Fruit fly (Drosophila melanogaster) whole organism, prepupa: ENCODE measurements around the gene Trf2.

Source experiments
- CG10631 ChIP-seq: fragments of 200-800 bp; sonication (Bioruptor generic); optimal IDR thresholded peaks from 2 replicates; lab custom pipeline; 2016; ENCODE audit warnings: missing biosample characterization, missing genetic modification characterization
- CG10669 ChIP-seq: fragments of 200-800 bp; sonication (Bioruptor generic); optimal IDR thresholded peaks from 3 replicates; lab custom pipeline; 2018; ENCODE audit warnings: missing biosample characterization, mild to moderate bottlenecking, missing genetic modification characterization, moderate library complexity
- CG11294 ChIP-seq: fragments of 200-800 bp; sonication (Bioruptor generic); IDR thresholded peaks from 2 replicates; pipeline ENCODE4 v1.3.6; 2022; ENCODE audit warnings: missing biosample characterization, missing genetic modification characterization
- CG11762 ChIP-seq: fragments of 200-800 bp; sonication (Bioruptor generic); optimal IDR thresholded peaks from 3 replicates; lab custom pipeline; 2016; ENCODE audit warnings: missing biosample characterization, missing genetic modification characterization; ENCODE audit not compliant: insufficient read depth
- CG11902 ChIP-seq: fragments of 200-800 bp; sonication (Bioruptor generic); optimal IDR thresholded peaks from 3 replicates; lab custom pipeline; 2016; ENCODE audit warnings: missing biosample characterization, missing genetic modification characterization
- CG15336 ChIP-seq: fragments of 200-800 bp; sonication (Bioruptor generic); IDR thresholded peaks from 2 replicates; pipeline ENCODE4 v1.3.6; 2022; ENCODE audit warnings: missing biosample characterization, missing genetic modification characterization
- CG1621 ChIP-seq: fragments of 200-800 bp; sonication (Bioruptor generic); optimal IDR thresholded peaks from 3 replicates; lab custom pipeline; 2018; ENCODE audit warnings: missing biosample characterization, mild to moderate bottlenecking, missing genetic modification characterization
- CG16779 ChIP-seq: fragments of 200-800 bp; sonication (Bioruptor generic); optimal IDR thresholded peaks from 3 replicates; lab custom pipeline; 2017; ENCODE audit warnings: missing biosample characterization, mild to moderate bottlenecking, missing genetic modification characterization
- CG3032 ChIP-seq: fragments of 200-800 bp; optimal IDR thresholded peaks from 2 replicates; lab custom pipeline; 2019; ENCODE audit warnings: missing biosample characterization, mild to moderate bottlenecking, missing genetic modification characterization, moderate library complexity
- CG32006 ChIP-seq: fragments of 200-800 bp; sonication (Bioruptor generic); optimal IDR thresholded peaks from 3 replicates; lab custom pipeline; 2017; ENCODE audit warnings: missing biosample characterization, mild to moderate bottlenecking, missing genetic modification characterization
- CG34406 ChIP-seq: fragments of 200-800 bp; sonication (Bioruptor generic); optimal IDR thresholded peaks from 3 replicates; lab custom pipeline; 2016; ENCODE audit warnings: missing biosample characterization, missing genetic modification characterization
- CG3919 ChIP-seq: fragments of 200-800 bp; sonication (Bioruptor generic); optimal IDR thresholded peaks from 3 replicates; lab custom pipeline; 2016; ENCODE audit warnings: missing biosample characterization, missing genetic modification characterization
- CG4318 ChIP-seq: fragments of 200-800 bp; sonication (Bioruptor generic); optimal IDR thresholded peaks from 3 replicates; lab custom pipeline; 2017; ENCODE audit warnings: missing biosample characterization, mild to moderate bottlenecking, missing genetic modification characterization
- CG6163 ChIP-seq: fragments of 200-800 bp; sonication (Bioruptor generic); IDR thresholded peaks from 3 replicates; pipeline ENCODE4 v1.3.6; 2022; ENCODE audit warnings: missing biosample characterization, missing genetic modification characterization
- CG6854 ChIP-seq: fragments of 200-800 bp; sonication (Bioruptor generic); optimal IDR thresholded peaks from 2 replicates; lab custom pipeline; 2017; ENCODE audit warnings: missing biosample characterization, mild to moderate bottlenecking, missing genetic modification characterization
- CG8319 ChIP-seq: fragments of 200-800 bp; sonication (Bioruptor generic); optimal IDR thresholded peaks from 3 replicates; lab custom pipeline; 2016; ENCODE audit warnings: missing biosample characterization, missing genetic modification characterization
- CG8632 ChIP-seq: fragments of 200-800 bp; sonication (Bioruptor generic); optimal IDR thresholded peaks from 3 replicates; lab custom pipeline; 2016; ENCODE audit warnings: missing biosample characterization, missing genetic modification characterization
- CG9139 ChIP-seq: fragments of 200-800 bp; sonication (Bioruptor generic); optimal IDR thresholded peaks from 3 replicates; lab custom pipeline; 2017; ENCODE audit warnings: missing biosample characterization, mild to moderate bottlenecking, missing genetic modification characterization
- Eip75B ChIP-seq: fragments of 200-800 bp; sonication (Bioruptor generic); optimal IDR thresholded peaks from 3 replicates; lab custom pipeline; 2016; ENCODE audit warnings: missing biosample characterization, missing genetic modification characterization
- Eip78C ChIP-seq: fragments of 200-800 bp; sonication (Bioruptor generic); peaks from one replicate; lab custom pipeline; 2016; ENCODE audit warnings: missing biosample characterization, missing genetic modification characterization
- Eip93F ChIP-seq: fragments of 200-800 bp; sonication (Bioruptor generic); optimal IDR thresholded peaks from 2 replicates; lab custom pipeline; 2016; ENCODE audit warnings: missing biosample characterization, mild to moderate bottlenecking, missing genetic modification characterization
- Ets21C ChIP-seq: fragments of 200-800 bp; sonication (Bioruptor generic); optimal IDR thresholded peaks from 3 replicates; lab custom pipeline; 2016; ENCODE audit warnings: missing biosample characterization, missing genetic modification characterization
- Ets96B ChIP-seq: fragments of 200-800 bp; optimal IDR thresholded peaks from 2 replicates; lab custom pipeline; 2019; ENCODE audit warnings: missing biosample characterization, mild to moderate bottlenecking, missing genetic modification characterization, moderate library complexity
- Hr38 ChIP-seq: sonication (Bioruptor generic); optimal IDR thresholded peaks from 2 replicates; lab custom pipeline; 2016; ENCODE audit warnings: missing biosample characterization, missing genetic modification characterization
- Hr4 ChIP-seq: fragments of 200-800 bp; sonication (Bioruptor generic); optimal IDR thresholded peaks from 3 replicates; lab custom pipeline; 2016; ENCODE audit warnings: missing biosample characterization, missing genetic modification characterization
- Lpt ChIP-seq: fragments of 200-800 bp; sonication (Bioruptor generic); optimal IDR thresholded peaks from 3 replicates; lab custom pipeline; 2016; ENCODE audit warnings: missing biosample characterization, missing genetic modification characterization
- Met ChIP-seq: fragments of 200-800 bp; sonication (Bioruptor generic); optimal IDR thresholded peaks from 3 replicates; lab custom pipeline; 2016; ENCODE audit warnings: missing biosample characterization, missing genetic modification characterization
- OdsH ChIP-seq: fragments of 200-800 bp; sonication (Bioruptor generic); optimal IDR thresholded peaks from 3 replicates; lab custom pipeline; 2016; ENCODE audit warnings: missing biosample characterization, missing genetic modification characterization
- Smox ChIP-seq: fragments of 200-800 bp; sonication (Bioruptor generic); optimal IDR thresholded peaks from 3 replicates; lab custom pipeline; 2016; ENCODE audit warnings: missing biosample characterization, missing genetic modification characterization
- Sox102F ChIP-seq: fragments of 200-800 bp; sonication (Bioruptor generic); optimal IDR thresholded peaks from 2 replicates; lab custom pipeline; 2016; ENCODE audit warnings: missing biosample characterization, mild to moderate bottlenecking, missing genetic modification characterization
- Sox14 ChIP-seq: fragments of 200-800 bp; sonication (Bioruptor generic); optimal IDR thresholded peaks from 3 replicates; lab custom pipeline; 2016; ENCODE audit warnings: missing biosample characterization, missing genetic modification characterization
- achi ChIP-seq: fragments of 200-800 bp; sonication (Bioruptor generic); optimal IDR thresholded peaks from 3 replicates; lab custom pipeline; 2016; ENCODE audit warnings: missing biosample characterization, missing genetic modification characterization
- acj6 ChIP-seq: fragments of 200-800 bp; sonication (Bioruptor generic); optimal IDR thresholded peaks from 3 replicates; lab custom pipeline; 2016; ENCODE audit warnings: missing biosample characterization, missing genetic modification characterization
- dac ChIP-seq: fragments of 200-800 bp; sonication (Bioruptor generic); optimal IDR thresholded peaks from 2 replicates; lab custom pipeline; 2017; ENCODE audit warnings: missing biosample characterization, mild to moderate bottlenecking, missing genetic modification characterization
- eg ChIP-seq: fragments of 200-800 bp; sonication (Bioruptor generic); IDR thresholded peaks from 3 replicates; pipeline ENCODE4 v1.3.6; 2022; ENCODE audit warnings: missing biosample characterization, missing genetic modification characterization
- fd59A ChIP-seq: fragments of 200-800 bp; sonication (Bioruptor generic); optimal IDR thresholded peaks from 2 replicates; lab custom pipeline; 2017; ENCODE audit warnings: missing biosample characterization, mild to moderate bottlenecking, missing genetic modification characterization, missing genetic modification reagents
- fd85E ChIP-seq: fragments of 200-800 bp; sonication (Bioruptor generic); optimal IDR thresholded peaks from 3 replicates; lab custom pipeline; 2016; ENCODE audit warnings: missing biosample characterization, missing genetic modification characterization
- lz ChIP-seq: fragments of 200-800 bp; sonication (Bioruptor generic); optimal IDR thresholded peaks from 3 replicates; lab custom pipeline; 2016; ENCODE audit warnings: missing biosample characterization, missing genetic modification characterization
- net ChIP-seq: fragments of 200-800 bp; sonication (Bioruptor generic); optimal IDR thresholded peaks from 3 replicates; lab custom pipeline; 2016; ENCODE audit warnings: missing biosample characterization, missing genetic modification characterization
- pdm3 ChIP-seq: fragments of 200-800 bp; sonication (Bioruptor generic); optimal IDR thresholded peaks from 3 replicates; lab custom pipeline; 2016; ENCODE audit warnings: missing biosample characterization, missing genetic modification characterization
- salr ChIP-seq, 2 experiments: fragments of 200-800 bp; sonication (Bioruptor generic); optimal IDR thresholded peaks; 3 replicates each; lab custom pipeline; 2016 to 2018; ENCODE audit warnings: missing biosample characterization in 2 of 2, missing genetic modification characterization in 2 of 2, mild to moderate bottlenecking in 1 of 2
- spab ChIP-seq: fragments of 200-800 bp; sonication (Bioruptor generic); optimal IDR thresholded peaks from 2 replicates; lab custom pipeline; 2017; ENCODE audit warnings: missing biosample characterization, mild to moderate bottlenecking, missing genetic modification characterization, missing genetic modification reagents
- ss ChIP-seq, 2 experiments: fragments of 200-800 bp; sonication (Bioruptor generic); optimal IDR thresholded peaks; 2 replicates in 1 of 2; 3 replicates in 1 of 2; lab custom pipeline; 2017 to 2018; ENCODE audit warnings: mild to moderate bottlenecking in 2 of 2, missing biosample characterization in 2 of 2, missing genetic modification characterization in 2 of 2, moderate library complexity in 1 of 2
- svp ChIP-seq: fragments of 200-800 bp; sonication (Bioruptor generic); peaks from one replicate; lab custom pipeline; 2016; ENCODE audit warnings: missing biosample characterization, missing genetic modification characterization
- topi ChIP-seq: fragments of 200-800 bp; sonication (Bioruptor generic); optimal IDR thresholded peaks from 3 replicates; lab custom pipeline; 2016; ENCODE audit warnings: missing biosample characterization, missing genetic modification characterization

Gene Trf2

dm6 chrX:8436656-8437284 lies 27.7 kb downstream of the Trf2 start, which contains the start of gene CG1440 (continued):
- TF ChIP-seq CG11762 (GFP tag; lab: Kevin White, UChicago) (no peak), CG16779 (tag; lab: Kevin White, UChicago) (no peak), achi (GFP tag; lab: Kevin White, UChicago) (peak; percentile 33), CG3919 (GFP tag; lab: Kevin White, UChicago) (no peak), Eip78C (GFP tag; lab: Kevin White, UChicago) (peak; percentile 80), Ets96B (tag; lab: Kevin White, UChicago) (peak; percentile 32), salr (GFP tag; optimal IDR thresholded peaks at IDR 0.05; lab: Kevin White, UChicago) (no peak), acj6 (GFP tag; lab: Kevin White, UChicago) (no peak), Lpt (GFP tag; lab: Kevin White, UChicago) (no peak), lz (peak; percentile 36), CG1621 (tag; lab: Kevin White, UChicago) (no peak), Sox102F (GFP tag; lab: Kevin White, UChicago) (no peak)

dm6 chrX:8437285-8438110 lies 28.4 kb downstream of the Trf2 start, which contains the start of gene Miga:
Gene Miga, minus strand, starts transcription at chrX:8437820.
- no peak for TF ChIP-seq CG11294 (GFP tag; lab: Robert Waterston, UW)
- TF ChIP-seq net = no peak
- no peak for TF ChIP-seq topi (GFP tag; lab: Kevin White, UChicago)
- TF ChIP-seq CG10631 = no peak
- TF ChIP-seq Eip75B = no peak
- TF ChIP-seq Smox (GFP tag; lab: Kevin White, UChicago) = no peak
- no peak for TF ChIP-seq Ets21C
- TF ChIP-seq CG11762 (GFP tag; lab: Kevin White, UChicago) = peak; percentile 11
- peak; percentile 63 for TF ChIP-seq Lpt (GFP tag; lab: Kevin White, UChicago)
- TF ChIP-seq Sox102F (GFP tag; lab: Kevin White, UChicago) = peak; percentile 8
- no peak for TF ChIP-seq OdsH (GFP tag; lab: Kevin White, UChicago)
- peak; percentile 27 for TF ChIP-seq CG16779 (tag; lab: Kevin White, UChicago)
- TF ChIP-seq CG34406 (GFP tag; lab: Kevin White, UChicago) = no peak
- peak; percentile 84 for TF ChIP-seq Eip78C (GFP tag; lab: Kevin White, UChicago)
- TF ChIP-seq CG32006 (GFP tag; lab: Kevin White, UChicago) = peak; percentile 22
- no peak for TF ChIP-seq achi (GFP tag; lab: Kevin White, UChicago)
- TF ChIP-seq eg (GFP tag; lab: Robert Waterston, UW) = peak; percentile 21; the same call in 1 of the 3 replicates
- no peak for TF ChIP-seq CG3919 (GFP tag; lab: Kevin White, UChicago)
- 0 out of 3 replicates have a peak, but pooled peaks have one; percentile 26 for TF ChIP-seq CG6163 (GFP tag; lab: Robert Waterston, UW)
- TF ChIP-seq ss (GFP tag; optimal IDR thresholded peaks at IDR 0.05; lab: Kevin White, UChicago) = peak; percentile 67 to 77
- TF ChIP-seq fd59A (GFP tag; lab: Kevin White, UChicago) = no peak
- TF ChIP-seq Hr38 (GFP tag; lab: Kevin White, UChicago) = no peak
- TF ChIP-seq pdm3 (GFP tag; lab: Kevin White, UChicago) = no peak
- no peak for TF ChIP-seq CG11902 (GFP tag; lab: Kevin White, UChicago)
- TF ChIP-seq CG6854 (GFP tag; lab: Kevin White, UChicago) = peak; percentile 54
- no peak for TF ChIP-seq lz
- TF ChIP-seq Sox14 (GFP tag; lab: Kevin White, UChicago) = no peak
- no peak for TF ChIP-seq salr (GFP tag; optimal IDR thresholded peaks at IDR 0.05; lab: Kevin White, UChicago)
- TF ChIP-seq CG8319 (GFP tag; lab: Kevin White, UChicago) = no peak
- TF ChIP-seq CG9139 (GFP tag; lab: Kevin White, UChicago) = peak; percentile 35
- no peak for TF ChIP-seq dac
- TF ChIP-seq CG10669 (GFP tag; lab: Kevin White, UChicago) = no peak
- TF ChIP-seq CG3032 (tag; lab: Kevin White, UChicago) = peak; percentile 8
- peak; percentile 75 for TF ChIP-seq svp (GFP tag; lab: Kevin White, UChicago)
- no peak for TF ChIP-seq CG8632 (GFP tag; lab: Kevin White, UChicago)
- no peak for TF ChIP-seq Eip93F (GFP tag; lab: Kevin White, UChicago)
- TF ChIP-seq Hr4 (GFP tag; lab: Kevin White, UChicago) = no peak
- TF ChIP-seq Met (GFP tag; lab: Kevin White, UChicago) = no peak
- TF ChIP-seq CG1621 (tag; lab: Kevin White, UChicago) = peak; percentile 44
- TF ChIP-seq fd85E (GFP tag; lab: Kevin White, UChicago) = no peak
- TF ChIP-seq CG4318 (GFP tag; lab: Kevin White, UChicago) = no peak
- TF ChIP-seq CG15336 (GFP tag; lab: Robert Waterston, UW) = peak; percentile 33; the same call in 1 of the 2 replicates
- peak; percentile 9 for TF ChIP-seq spab (GFP tag; lab: Kevin White, UChicago)
